Fruit fly (Drosophila melanogaster) whole organism, embryonic: Measurements from ENCODE around the gene mei-P26.

Experiments
- Abd-B ChIP-seq: fragments of 200-800 bp; sonication (Bioruptor generic); optimal IDR thresholded peaks from 2 replicates; lab custom pipeline; 2018; ENCODE audit warnings: missing biosample characterization, mild to moderate bottlenecking, missing genetic modification characterization, moderate library complexity
- BEAF-32 ChIP-seq: fragments of 200-800 bp; sonication (Bioruptor generic); optimal IDR thresholded peaks from 3 replicates; lab custom pipeline; 2017; ENCODE audit warnings: missing biosample characterization, missing genetic modification characterization, mild to moderate bottlenecking, moderate library complexity, missing genetic modification reagents
- CG11398 ChIP-seq: fragments of 200-800 bp; sonication (Bioruptor generic); optimal IDR thresholded peaks from 2 replicates; lab custom pipeline; 2016; ENCODE audit warnings: missing biosample characterization, missing genetic modification characterization
- CG12391 ChIP-seq: fragments of 200-800 bp; sonication (Bioruptor generic); optimal IDR thresholded peaks from 3 replicates; lab custom pipeline; 2018; ENCODE audit warnings: missing biosample characterization, mild to moderate bottlenecking, missing genetic modification characterization, moderate library complexity
- CG17186 ChIP-seq: fragments of 200-800 bp; sonication (Bioruptor generic); optimal IDR thresholded peaks from 3 replicates; lab custom pipeline; 2017; ENCODE audit warnings: missing biosample characterization, missing genetic modification reagents, missing genetic modification characterization
- CG31388 ChIP-seq: fragments of 200-800 bp; sonication (Bioruptor generic); optimal IDR thresholded peaks from 2 replicates; lab custom pipeline; 2016; ENCODE audit warnings: missing biosample characterization, missing genetic modification characterization
- CG32532 ChIP-seq: fragments of 200-800 bp; sonication (Bioruptor generic); IDR thresholded peaks from 2 replicates; pipeline ENCODE4 v1.3.6; 2022; ENCODE audit warnings: missing biosample characterization, missing genetic modification characterization
- CG32767 ChIP-seq: fragments of 200-800 bp; sonication (Bioruptor generic); IDR thresholded peaks from 2 replicates; pipeline ENCODE4 v1.3.6; 2022; ENCODE audit warnings: missing biosample characterization, missing genetic modification characterization
- CG4617 ChIP-seq: fragments of 200-800 bp; sonication (Bioruptor generic); optimal IDR thresholded peaks from 3 replicates; lab custom pipeline; 2016; ENCODE audit warnings: missing biosample characterization, missing genetic modification characterization, borderline replicate concordance
- HmgZ ChIP-seq: fragments of 200-800 bp; sonication (Bioruptor generic); optimal IDR thresholded peaks from 2 replicates; lab custom pipeline; 2018; ENCODE audit warnings: missing biosample characterization, mild to moderate bottlenecking, missing genetic modification characterization
- Vsx1 ChIP-seq: fragments of 200-800 bp; sonication (Bioruptor generic); optimal IDR thresholded peaks from 2 replicates; lab custom pipeline; 2017; ENCODE audit warnings: missing biosample characterization, mild to moderate bottlenecking, missing genetic modification characterization, missing genetic modification reagents
- ac ChIP-seq: fragments of 200-800 bp; sonication (Bioruptor generic); optimal IDR thresholded peaks from 3 replicates; lab custom pipeline; 2017; ENCODE audit warnings: missing biosample characterization, mild to moderate bottlenecking, missing genetic modification characterization
- al ChIP-seq: fragments of 200-800 bp; sonication (Bioruptor generic); IDR thresholded peaks from 2 replicates; pipeline ENCODE4 v1.3.6; 2022; ENCODE audit warnings: missing biosample characterization, missing genetic modification characterization
- nau ChIP-seq: fragments of 200-800 bp; sonication (Bioruptor generic); optimal IDR thresholded peaks from 3 replicates; lab custom pipeline; 2017; ENCODE audit warnings: missing biosample characterization, mild to moderate bottlenecking, missing genetic modification characterization, missing genetic modification reagents
- phol ChIP-seq: fragments of 200-800 bp; sonication (Bioruptor generic); optimal IDR thresholded peaks from 3 replicates; lab custom pipeline; 2018; ENCODE audit warnings: missing biosample characterization, mild to moderate bottlenecking, missing genetic modification characterization, moderate library complexity
- vfl ChIP-seq: fragments of 200-800 bp; sonication (Bioruptor generic); optimal IDR thresholded peaks from 2 replicates; lab custom pipeline; 2016; ENCODE audit warnings: missing biosample characterization, missing genetic modification characterization
- zen ChIP-seq: fragments of 200-800 bp; sonication (Bioruptor generic); optimal IDR thresholded peaks from 3 replicates; lab custom pipeline; 2018; ENCODE audit warnings: missing biosample characterization, mild to moderate bottlenecking, missing genetic modification characterization, moderate library complexity

The mei-P26 gene

DNA sequence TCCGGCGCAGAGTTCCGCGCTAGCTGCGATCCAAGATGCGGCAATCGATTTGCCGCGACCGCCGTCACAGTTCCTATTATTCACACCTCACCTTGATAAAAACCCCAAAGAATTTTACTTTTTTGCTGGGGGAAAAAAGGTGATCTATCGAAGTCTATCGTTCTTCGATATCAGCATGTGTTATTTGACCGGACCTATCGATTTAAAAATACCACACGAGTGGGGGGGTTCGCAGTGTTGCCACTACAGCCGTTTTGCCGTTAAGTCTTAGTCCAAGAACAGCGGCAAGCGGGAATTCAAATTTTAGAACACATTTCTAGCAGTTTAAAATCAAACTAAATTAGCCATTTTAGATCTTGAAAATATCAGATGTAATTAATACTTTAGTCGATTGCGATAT, 69.1 kb downstream of the mei-P26 start, which contains the start of gene CG12121 (continued):
- peak; percentile 18 for TF ChIP-seq Abd-B (GFP tag; lab: Kevin White, UChicago)
- no peak for TF ChIP-seq phol (tag; lab: Kevin White, UChicago)
- no peak for TF ChIP-seq CG32532 (GFP tag; lab: Robert Waterston, UW)
- TF ChIP-seq CG4617 (GFP tag; lab: Kevin White, UChicago), result peak; percentile 34
- TF ChIP-seq CG31388 (GFP tag; lab: Kevin White, UChicago), result no peak
- TF ChIP-seq HmgZ (tag; lab: Kevin White, UChicago), result peak; percentile 6
- no peak for TF ChIP-seq al (GFP tag; lab: Robert Waterston, UW)
- TF ChIP-seq Vsx1 (GFP tag; lab: Kevin White, UChicago), result no peak
- no peak for TF ChIP-seq nau (GFP tag; lab: Kevin White, UChicago)
- TF ChIP-seq, all 482 proteins: peak for 57

- no peak for TF ChIP-seq vfl
- TF ChIP-seq ac (GFP tag; lab: Kevin White, UChicago), result no peak
- no peak for TF ChIP-seq zen (tag; lab: Kevin White, UChicago)
- TF ChIP-seq CG17186, result no peak
- no peak for TF ChIP-seq CG32767 (GFP tag; lab: Robert Waterston, UW)
- TF ChIP-seq CG11398 (GFP tag; lab: Kevin White, UChicago), result no peak
- no peak for TF ChIP-seq BEAF-32 (GFP tag; lab: Kevin White, UChicago)
- no peak for TF ChIP-seq CG12391 (tag; lab: Kevin White, UChicago)
Observed at dm6 chrX:9236485-9236884, 73.4 kb downstream of the mei-P26 start, which contains the start of gene Ir8a. TSS of gene Ir8a (minus strand) at chrX:9236585.
